Worm (Caenorhabditis elegans) whole organism, young adult: ENCODE results near the gene E02H1.1.

Experiments
- B0019.2 ChIP-seq: fragments of 200-800 bp; sonication (Bioruptor generic); conservative IDR thresholded peaks from 2 replicates; pipeline ENCODE4 v1.3.6; 2022; ENCODE audit warnings: missing genetic modification reagents, missing genetic modification characterization, missing compliant biosample characterization
- B0035.1 ChIP-seq: sonication (generic microtip); optimal IDR thresholded peaks from 2 replicates; lab custom pipeline; 2016; ENCODE audit warnings: missing genetic modification characterization, mild to moderate bottlenecking, missing compliant biosample characterization, missing genotype, missing genetic modification reagents
- B0261.1 ChIP-seq: sonication (generic microtip); optimal IDR thresholded peaks from 2 replicates; lab custom pipeline; 2016; ENCODE audit warnings: mild to moderate bottlenecking, missing genetic modification characterization, moderate library complexity, missing compliant biosample characterization
- F33H1.4 ChIP-seq: fragments of 200-800 bp; sonication (Bioruptor generic); IDR thresholded peaks from 2 replicates; pipeline ENCODE4 v1.3.6; 2022; ENCODE audit warnings: missing genetic modification reagents, missing genetic modification characterization, missing compliant biosample characterization
- F37B4.10 ChIP-seq: fragments of 200-800 bp; sonication (Bioruptor generic); IDR thresholded peaks from 2 replicates; pipeline ENCODE4 v1.3.6; 2022; ENCODE audit warnings: missing genetic modification characterization, missing compliant biosample characterization
- F52B5.7 ChIP-seq: sonication (generic microtip); optimal IDR thresholded peaks from 2 replicates; lab custom pipeline; 2016; ENCODE audit warnings: mild to moderate bottlenecking, missing genetic modification characterization, missing compliant biosample characterization
- F57C9.4 ChIP-seq: sonication (generic microtip); optimal IDR thresholded peaks from 2 replicates; lab custom pipeline; 2017; ENCODE audit warnings: mild to moderate bottlenecking, missing genetic modification characterization, missing compliant biosample characterization
- K11D2.4 ChIP-seq: fragments of 200-800 bp; sonication (Bioruptor generic); IDR thresholded peaks from 2 replicates; pipeline ENCODE4 v1.3.6; 2022; ENCODE audit warnings: missing genetic modification reagents, missing genetic modification characterization, missing compliant biosample characterization
- K12H6.12 ChIP-seq: fragments of 200-800 bp; sonication (Bioruptor generic); optimal IDR thresholded peaks from 2 replicates; lab custom pipeline; 2018; ENCODE audit warnings: mild to moderate bottlenecking, missing genetic modification characterization, missing compliant biosample characterization
- Y53G8AR.9 ChIP-seq: fragments of 200-800 bp; sonication (Bioruptor generic); conservative IDR thresholded peaks from 2 replicates; pipeline ENCODE4 v1.3.6; 2022; ENCODE audit warnings: missing genetic modification reagents, missing genetic modification characterization, missing compliant biosample characterization
- Y67H2A.10 ChIP-seq: fragments of 200-800 bp; sonication (Bioruptor generic); conservative IDR thresholded peaks from 2 replicates; pipeline ENCODE4 v1.3.6; 2022; ENCODE audit warnings: missing genetic modification reagents, missing genetic modification characterization, missing compliant biosample characterization
- Y79H2A.3 ChIP-seq: fragments of 200-800 bp; sonication (Bioruptor generic); conservative IDR thresholded peaks from 2 replicates; pipeline ENCODE4 v1.3.6; 2022; ENCODE audit warnings: missing genetic modification reagents, missing genetic modification characterization, missing compliant biosample characterization
- aptf-2 ChIP-seq: fragments of 200-800 bp; sonication (Bioruptor generic); conservative IDR thresholded peaks from 2 replicates; pipeline ENCODE4 v1.3.6; 2022; ENCODE audit warnings: missing genetic modification reagents, missing genetic modification characterization, missing compliant biosample characterization
- aptf-3 ChIP-seq: fragments of 200-800 bp; sonication (Bioruptor generic); IDR thresholded peaks from 2 replicates; pipeline ENCODE4 v1.3.6; 2022; ENCODE audit warnings: missing genetic modification characterization, missing compliant biosample characterization
- attf-5 ChIP-seq: fragments of 200-800 bp; sonication (Bioruptor generic); optimal IDR thresholded peaks from 2 replicates; lab custom pipeline; 2018; ENCODE audit warnings: mild to moderate bottlenecking, missing genetic modification characterization, missing compliant biosample characterization
- bed-2 ChIP-seq: fragments of 200-800 bp; sonication (Bioruptor generic); IDR thresholded peaks from 2 replicates; pipeline ENCODE4 v1.3.6; 2022; ENCODE audit warnings: missing genetic modification reagents, missing genetic modification characterization, missing compliant biosample characterization
- ccch-3 ChIP-seq: fragments of 200-800 bp; sonication (Bioruptor generic); optimal IDR thresholded peaks from 2 replicates; lab custom pipeline; 2018; ENCODE audit warnings: mild to moderate bottlenecking, missing genetic modification characterization, missing compliant biosample characterization
- ceh-27 ChIP-seq: fragments of 200-800 bp; sonication (Bioruptor generic); optimal IDR thresholded peaks from 2 replicates; lab custom pipeline; 2018; ENCODE audit warnings: mild to moderate bottlenecking, missing genetic modification characterization, moderate library complexity, missing compliant biosample characterization
- ceh-40 ChIP-seq: fragments of 200-800 bp; sonication (Bioruptor generic); IDR thresholded peaks from 2 replicates; pipeline ENCODE4 v1.3.6; 2022; ENCODE audit warnings: missing genetic modification characterization, missing compliant biosample characterization
- ceh-91 ChIP-seq: fragments of 200-800 bp; sonication (Bioruptor generic); IDR thresholded peaks from 2 replicates; pipeline ENCODE4 v1.3.6; 2022; ENCODE audit warnings: missing genetic modification reagents, missing genetic modification characterization, missing compliant biosample characterization
- chd-7 ChIP-seq: sonication (generic microtip); optimal IDR thresholded peaks from 2 replicates; lab custom pipeline; 2016; ENCODE audit warnings: mild to moderate bottlenecking, missing genetic modification characterization, moderate library complexity, missing compliant biosample characterization
- dpff-1 ChIP-seq: sonication (generic microtip); optimal IDR thresholded peaks from 2 replicates; lab custom pipeline; 2017; ENCODE audit warnings: mild to moderate bottlenecking, missing genetic modification characterization, missing compliant biosample characterization
- egl-44 ChIP-seq: fragments of 200-800 bp; sonication (Bioruptor generic); IDR thresholded peaks from 2 replicates; pipeline ENCODE4 v1.3.6; 2022; ENCODE audit warnings: missing genetic modification reagents, missing genetic modification characterization, missing compliant biosample characterization
- ekl-4 ChIP-seq: fragments of 200-800 bp; sonication (Bioruptor generic); IDR thresholded peaks from 2 replicates; pipeline ENCODE4 v1.3.6; 2022; ENCODE audit warnings: missing genetic modification reagents, missing genetic modification characterization, missing compliant biosample characterization
- gei-17 ChIP-seq: fragments of 200-800 bp; sonication (Bioruptor generic); optimal IDR thresholded peaks from 2 replicates; lab custom pipeline; 2018; ENCODE audit warnings: mild to moderate bottlenecking, missing genetic modification characterization, missing compliant biosample characterization
- him-1 ChIP-seq: sonication (generic microtip); optimal IDR thresholded peaks from 2 replicates; lab custom pipeline; 2016; ENCODE audit warnings: missing genotype, missing genetic modification reagents, missing genetic modification characterization, missing compliant biosample characterization
- hlh-12 ChIP-seq: sonication (generic microtip); optimal IDR thresholded peaks from 2 replicates; lab custom pipeline; 2016; ENCODE audit warnings: missing genetic modification characterization, missing compliant biosample characterization
- hlh-26 ChIP-seq: fragments of 200-800 bp; sonication (Bioruptor generic); conservative IDR thresholded peaks from 2 replicates; pipeline ENCODE4 v1.3.6; 2022; ENCODE audit warnings: missing genetic modification reagents, missing genetic modification characterization, missing compliant biosample characterization
- hmg-1.2 ChIP-seq: fragments of 200-800 bp; sonication (Bioruptor generic); IDR thresholded peaks from 2 replicates; pipeline ENCODE4 v1.3.6; 2022; ENCODE audit warnings: missing genetic modification reagents, missing genetic modification characterization, missing compliant biosample characterization
- hmg-20 ChIP-seq: fragments of 200-800 bp; sonication (Bioruptor generic); IDR thresholded peaks from 2 replicates; pipeline ENCODE4 v1.3.6; 2022; ENCODE audit warnings: missing genetic modification reagents, missing genetic modification characterization, missing compliant biosample characterization
- let-526 ChIP-seq: fragments of 200-800 bp; sonication (Bioruptor generic); IDR thresholded peaks from 2 replicates; pipeline ENCODE4 v1.3.6; 2022; ENCODE audit warnings: missing genetic modification reagents, missing genetic modification characterization, missing compliant biosample characterization
- let-607 ChIP-seq, 2 experiments: fragments of 200-800 bp in 1 of 2; sonication (Bioruptor generic) in 1 of 2; sonication (generic microtip) in 1 of 2; optimal IDR thresholded peaks; 2 replicates each; lab custom pipeline; 2016 to 2018; ENCODE audit warnings: mild to moderate bottlenecking in 2 of 2, missing compliant biosample characterization in 2 of 2, missing genetic modification characterization in 2 of 2, moderate library complexity in 2 of 2, missing genotype in 1 of 2
- lin-40 ChIP-seq: sonication (generic microtip); optimal IDR thresholded peaks from 2 replicates; lab custom pipeline; 2016; ENCODE audit warnings: missing genetic modification characterization, mild to moderate bottlenecking, missing compliant biosample characterization, missing genotype, missing genetic modification reagents
- lir-1 ChIP-seq: fragments of 200-800 bp; sonication (Bioruptor generic); conservative IDR thresholded peaks from 2 replicates; pipeline ENCODE4 v1.3.6; 2022; ENCODE audit warnings: missing genetic modification reagents, missing genetic modification characterization, missing compliant biosample characterization
- mel-28 ChIP-seq: sonication (generic microtip); optimal IDR thresholded peaks from 2 replicates; lab custom pipeline; 2016; ENCODE audit warnings: borderline replicate concordance, mild to moderate bottlenecking, missing genetic modification characterization, missing compliant biosample characterization
- mxl-1 ChIP-seq: sonication (generic microtip); optimal IDR thresholded peaks from 2 replicates; lab custom pipeline; 2016; ENCODE audit warnings: missing genetic modification characterization, missing compliant biosample characterization
- nfyb-1 ChIP-seq: fragments of 200-800 bp; sonication (Bioruptor generic); IDR thresholded peaks from 2 replicates; pipeline ENCODE4 v1.3.6; 2022; ENCODE audit warnings: missing genetic modification reagents, missing genetic modification characterization, missing compliant biosample characterization
- nhr-179 ChIP-seq: sonication (generic microtip); optimal IDR thresholded peaks from 2 replicates; lab custom pipeline; 2016; ENCODE audit warnings: mild to moderate bottlenecking, missing genetic modification characterization, missing compliant biosample characterization
- nhr-90 ChIP-seq: sonication (generic microtip); optimal IDR thresholded peaks from 2 replicates; lab custom pipeline; 2016; ENCODE audit warnings: missing genotype, mild to moderate bottlenecking, missing genetic modification characterization, missing compliant biosample characterization
- pbrm-1 ChIP-seq: fragments of 200-800 bp; sonication (Bioruptor generic); IDR thresholded peaks from 2 replicates; pipeline ENCODE4 v1.3.6; 2022; ENCODE audit warnings: missing genetic modification reagents, missing genetic modification characterization, missing compliant biosample characterization
- rcor-1 ChIP-seq: fragments of 200-800 bp; sonication (Bioruptor generic); IDR thresholded peaks from 2 replicates; pipeline ENCODE4 v1.3.6; 2022; ENCODE audit warnings: missing genetic modification reagents, missing genetic modification characterization, missing compliant biosample characterization
- rec-8 ChIP-seq, 2 experiments: sonication (generic microtip); optimal IDR thresholded peaks; 2 replicates each; lab custom pipeline; 2016; ENCODE audit warnings: mild to moderate bottlenecking in 2 of 2, missing genetic modification characterization in 2 of 2, missing genetic modification reagents in 2 of 2, missing genotype in 2 of 2, missing biosample characterization in 1 of 2, missing compliant biosample characterization in 1 of 2, moderate library complexity in 1 of 2
- repo-1 ChIP-seq: sonication (generic microtip); optimal IDR thresholded peaks from 2 replicates; lab custom pipeline; 2017; ENCODE audit warnings: mild to moderate bottlenecking, missing genetic modification characterization, missing compliant biosample characterization
- snpc-4 ChIP-seq, 5 experiments: fragments of 150-350 bp in 1 of 5; sonication (generic microtip) in 4 of 5; optimal IDR thresholded peaks; 2 replicates each; lab custom pipeline; 2014 to 2018; ENCODE audit warnings: missing genetic modification characterization in 5 of 5, missing biosample characterization in 3 of 5, antibody characterized with exemption in 2 of 5, mild to moderate bottlenecking in 2 of 5, missing compliant biosample characterization in 2 of 5, missing genotype in 2 of 5, moderate library complexity in 2 of 5, missing genetic modification reagents in 1 of 5
- sptf-2 ChIP-seq: fragments of 200-800 bp; sonication (Bioruptor generic); optimal IDR thresholded peaks from 2 replicates; lab custom pipeline; 2018; ENCODE audit warnings: mild to moderate bottlenecking, missing genetic modification characterization, missing compliant biosample characterization
- unc-130 ChIP-seq: sonication (generic microtip); optimal IDR thresholded peaks from 2 replicates; lab custom pipeline; 2016; ENCODE audit warnings: missing genetic modification reagents, missing genetic modification characterization, missing compliant biosample characterization
- zim-3 ChIP-seq: sonication (generic microtip); optimal IDR thresholded peaks from 2 replicates; lab custom pipeline; 2017; ENCODE audit warnings: mild to moderate bottlenecking, missing genetic modification characterization, moderate library complexity, missing compliant biosample characterization
- ztf-26 ChIP-seq: sonication (generic microtip); optimal IDR thresholded peaks from 2 replicates; lab custom pipeline; 2017; ENCODE audit warnings: missing genetic modification characterization, missing compliant biosample characterization

E02H1.1 gene

DNA sequence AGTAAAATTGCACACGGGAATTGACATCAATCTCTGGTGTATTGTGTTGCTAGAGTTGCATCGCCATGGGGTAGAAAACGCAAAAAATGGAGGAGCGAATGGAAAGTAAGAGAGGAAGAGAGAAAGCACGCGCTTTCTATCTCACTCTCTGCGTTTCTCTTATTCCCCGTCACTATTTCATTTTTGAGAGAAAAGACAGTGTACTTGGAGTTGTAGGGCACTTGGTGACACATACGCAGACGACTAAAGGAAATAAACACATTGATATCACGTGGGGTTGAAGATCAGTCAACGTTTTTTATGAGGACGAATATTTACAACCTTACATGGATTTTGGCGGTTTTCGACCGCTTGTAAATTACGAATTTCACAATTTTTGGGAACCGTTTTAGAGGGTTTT is 12.5 kb upstream of the E02H1.1 start (continued):
- TF ChIP-seq ekl-4 (GFP tag; lab: Robert Waterston, UW) (peak; percentile 57; the same call in 1 of the 2 replicates), attf-5 (GFP tag; lab: Kevin White, UChicago) (peak; percentile 91), B0035.1 (tag; lab: Kevin White, UChicago) (no peak), lir-1 (GFP tag; lab: Robert Waterston, UW) (peak; percentile 86), repo-1 (no peak), lin-40 (peak; percentile 94), nhr-90 (tag; lab: Kevin White, UChicago) (peak; percentile 57), him-1 (tag; lab: Kevin White, UChicago) (no peak), Y53G8AR.9 (GFP tag; lab: Robert Waterston, UW) (no peak), dpff-1 (no peak), nfyb-1 (GFP tag; lab: Robert Waterston, UW) (peak; percentile 85), ceh-27 (GFP tag; lab: Kevin White, UChicago) (peak; percentile 93), let-607 (tag; optimal IDR thresholded peaks at IDR 0.05; lab: Kevin White, UChicago) (peak; percentile 73 to 79), aptf-3 (GFP tag; lab: Robert Waterston, UW) (no peak), pbrm-1 (GFP tag; lab: Robert Waterston, UW) (peak; percentile 66), nhr-179 (tag; lab: Kevin White, UChicago) (no peak), mel-28 (tag; lab: Kevin White, UChicago) (no peak), B0261.1 (tag; lab: Kevin White, UChicago) (no peak), mxl-1 (tag; lab: Kevin White, UChicago) (no peak), ztf-26 (tag; lab: Kevin White, UChicago) (peak; percentile 80), F33H1.4 (GFP tag; lab: Robert Waterston, UW) (peak; percentile 20; the same call in 1 of the 2 replicates), rec-8 (tag; optimal IDR thresholded peaks at IDR 0.05; lab: Kevin White, UChicago) (no peak), Y67H2A.10 (GFP tag; lab: Robert Waterston, UW) (no peak), Y79H2A.3 (GFP tag; lab: Robert Waterston, UW) (no peak), hmg-20 (GFP tag; lab: Robert Waterston, UW) (no peak), egl-44 (GFP tag; lab: Robert Waterston, UW) (peak; percentile 76; the same call in 1 of the 2 replicates), hlh-12 (tag; lab: Kevin White, UChicago) (no peak), snpc-4 (GFP tag; optimal IDR thresholded peaks at IDR 0.05; lab: Kevin White, UChicago) (peak; percentile 16), snpc-4 (tag; optimal IDR thresholded peaks at IDR 0.05; lab: Kevin White, UChicago) (peak in 3 of 4 experiments; percentile 57 to 65 (median 60)), sptf-2 (GFP tag; lab: Kevin White, UChicago) (no peak), gei-17 (peak; percentile 54), bed-2 (GFP tag; lab: Robert Waterston, UW) (no peak), chd-7 (tag; lab: Kevin White, UChicago) (peak; percentile 92), zim-3 (tag; lab: Kevin White, UChicago) (no peak), K11D2.4 (peak; percentile 90), unc-130 (no peak), B0019.2 (GFP tag; lab: Robert Waterston, UW) (no peak), rcor-1 (GFP tag; lab: Robert Waterston, UW) (peak; percentile 80), F57C9.4 (tag; lab: Kevin White, UChicago) (no peak), hlh-26 (GFP tag; lab: Robert Waterston, UW) (no peak), K12H6.12 (peak; percentile 90), let-526 (GFP tag; lab: Robert Waterston, UW) (peak; percentile 93), hmg-1.2 (GFP tag; lab: Robert Waterston, UW) (peak; percentile 83), aptf-2 (GFP tag; lab: Robert Waterston, UW) (no peak), F37B4.10 (GFP tag; lab: Robert Waterston, UW) (no peak), ceh-40 (no peak), F52B5.7 (tag; lab: Kevin White, UChicago) (no peak), ccch-3 (GFP tag; lab: Kevin White, UChicago) (no peak), ceh-91 (GFP tag; lab: Robert Waterston, UW) (no peak)
